Worm (Caenorhabditis elegans) whole organism, L4 larva: ENCODE measurements around the gene ssq-4.
"Not testable (repeated sequence)": the region's sequence is repeated elsewhere in the genome, so short reads cannot be mapped to it uniquely, and the experiment has no call there.

Source experiments
- F26F4.8 ChIP-seq: fragments of 200-800 bp; sonication (Bioruptor generic); conservative IDR thresholded peaks from 2 replicates; pipeline ENCODE4 v1.3.6; 2022; ENCODE audit warnings: missing genetic modification characterization, missing compliant biosample characterization
- F44E2.7 ChIP-seq: fragments of 200-800 bp; sonication (Bioruptor generic); IDR thresholded peaks from 2 replicates; pipeline ENCODE4 v2.1.2; 2022; ENCODE audit warnings: missing genetic modification characterization, missing compliant biosample characterization
- F49E8.2 ChIP-seq: sonication (generic microtip); optimal IDR thresholded peaks from 2 replicates; lab custom pipeline; 2016; ENCODE audit warnings: missing compliant biosample characterization, mild to moderate bottlenecking, missing genetic modification characterization, borderline replicate concordance
- T26A8.4 ChIP-seq: fragments of 200-800 bp; sonication (Bioruptor generic); IDR thresholded peaks from 2 replicates; pipeline ENCODE4 v1.3.6; 2022; ENCODE audit warnings: missing genetic modification characterization, missing compliant biosample characterization
- Y105C5A.15 ChIP-seq: fragments of 200-800 bp; sonication (Bioruptor generic); IDR thresholded peaks from 2 replicates; pipeline ENCODE4 v1.3.6; 2022; ENCODE audit warnings: missing genetic modification characterization, missing compliant biosample characterization
- Y48G9A.11 ChIP-seq: fragments of 200-800 bp; sonication (Bioruptor generic); IDR thresholded peaks from 2 replicates; pipeline ENCODE4 v1.3.6; 2022; ENCODE audit warnings: missing genetic modification reagents, missing genetic modification characterization, missing compliant biosample characterization
- Y5F2A.4 ChIP-seq: fragments of 200-800 bp; sonication (Bioruptor generic); optimal IDR thresholded peaks from 2 replicates; lab custom pipeline; 2018; ENCODE audit warnings: mild to moderate bottlenecking, missing genetic modification characterization, missing compliant biosample characterization
- aly-2 ChIP-seq: sonication (generic microtip); optimal IDR thresholded peaks from 2 replicates; lab custom pipeline; 2018; ENCODE audit warnings: missing biosample characterization, missing genetic modification characterization
- ceh-28 ChIP-seq: fragments of 150-350 bp; optimal IDR thresholded peaks from 2 replicates; lab custom pipeline; 2014; ENCODE audit warnings: missing biosample characterization, missing genetic modification reagents, missing genetic modification characterization
- ceh-62 ChIP-seq: sonication (generic microtip); optimal IDR thresholded peaks from 2 replicates; lab custom pipeline; 2017; ENCODE audit warnings: missing biosample characterization, missing genetic modification characterization
- ceh-82 ChIP-seq: sonication (generic microtip); optimal IDR thresholded peaks from 2 replicates; lab custom pipeline; 2017; ENCODE audit warnings: missing biosample characterization, missing genetic modification characterization
- dmd-6 ChIP-seq: fragments of 200-800 bp; sonication (Bioruptor generic); IDR thresholded peaks from 2 replicates; pipeline ENCODE4 v1.3.6; 2022; ENCODE audit warnings: missing genetic modification reagents, missing genetic modification characterization, missing compliant biosample characterization
- duxl-1 ChIP-seq: sonication (generic microtip); optimal IDR thresholded peaks from 2 replicates; lab custom pipeline; 2016; ENCODE audit warnings: mild to moderate bottlenecking, missing genetic modification characterization, moderate library complexity, missing compliant biosample characterization; ENCODE audit not compliant: poor library complexity
- dve-1 ChIP-seq: sonication (generic microtip); optimal IDR thresholded peaks from 2 replicates; lab custom pipeline; 2017; ENCODE audit warnings: antibody characterized with exemption, mild to moderate bottlenecking, missing genetic modification characterization, missing compliant biosample characterization; ENCODE audit not compliant: insufficient read depth
- gei-8 ChIP-seq: fragments of 200-800 bp; sonication (Bioruptor generic); optimal IDR thresholded peaks from 2 replicates; lab custom pipeline; 2018; ENCODE audit warnings: mild to moderate bottlenecking, missing genetic modification characterization, missing compliant biosample characterization
- hlh-11 ChIP-seq: fragments of 200-800 bp; sonication (Bioruptor generic); optimal IDR thresholded peaks from 2 replicates; lab custom pipeline; 2018; ENCODE audit warnings: mild to moderate bottlenecking, missing genetic modification characterization, missing compliant biosample characterization
- hlh-30 ChIP-seq: sonication (generic microtip); optimal IDR thresholded peaks from 2 replicates; lab custom pipeline; 2017; ENCODE audit warnings: antibody characterized with exemption, mild to moderate bottlenecking, missing genetic modification characterization, missing compliant biosample characterization; ENCODE audit not compliant: insufficient read depth
- lim-7 ChIP-seq: fragments of 200-800 bp; sonication (Bioruptor generic); IDR thresholded peaks from 2 replicates; pipeline ENCODE4 v1.3.6; 2022; ENCODE audit warnings: missing genetic modification characterization, missing compliant biosample characterization
- lin-1 ChIP-seq: fragments of 200-800 bp; sonication (Bioruptor generic); IDR thresholded peaks from 2 replicates; pipeline ENCODE4 v1.3.6; 2022; ENCODE audit warnings: missing genetic modification reagents, missing genetic modification characterization, missing compliant biosample characterization
- lin-13 ChIP-seq: fragments of 150-350 bp; optimal IDR thresholded peaks from 2 replicates; lab custom pipeline; 2014; ENCODE audit warnings: missing biosample characterization, missing genetic modification reagents, missing genetic modification characterization
- lin-15B ChIP-seq: fragments of 150-350 bp; sonication (generic microtip); optimal IDR thresholded peaks from 3 replicates; lab custom pipeline; 2014; ENCODE audit warnings: missing biosample characterization, missing genetic modification characterization
- lin-29 ChIP-seq: fragments of 200-800 bp; sonication (Bioruptor generic); IDR thresholded peaks from 2 replicates; pipeline ENCODE4 v1.3.6; 2022; ENCODE audit warnings: missing genetic modification reagents, missing genetic modification characterization, missing compliant biosample characterization
- lin-38 ChIP-seq: fragments of 200-800 bp; sonication (Bioruptor generic); IDR thresholded peaks from 2 replicates; pipeline ENCODE4 v1.3.6; 2022; ENCODE audit warnings: missing genetic modification reagents, missing genetic modification characterization, missing compliant biosample characterization
- lin-39 ChIP-seq: fragments of 150-350 bp; optimal IDR thresholded peaks from 2 replicates; lab custom pipeline; 2014; ENCODE audit warnings: missing biosample characterization, missing genetic modification reagents, missing genetic modification characterization
- lir-3 ChIP-seq: sonication (generic microtip); optimal IDR thresholded peaks from 2 replicates; lab custom pipeline; 2016; ENCODE audit warnings: mild to moderate bottlenecking, missing genetic modification characterization, missing compliant biosample characterization
- mdl-1 ChIP-seq, 2 experiments: fragments of 150-350 bp in 1 of 2; sonication (generic microtip) in 1 of 2; optimal IDR thresholded peaks; 2 replicates each; lab custom pipeline; 2014 to 2017; ENCODE audit warnings: missing biosample characterization in 2 of 2, missing genetic modification characterization in 2 of 2
- mdt-29 ChIP-seq: fragments of 200-800 bp; sonication (Bioruptor generic); IDR thresholded peaks from 2 replicates; pipeline ENCODE4 v1.3.6; 2022; ENCODE audit warnings: missing genetic modification reagents, missing genetic modification characterization, missing compliant biosample characterization
- mep-1 ChIP-seq: fragments of 150-350 bp; sonication (generic microtip); optimal IDR thresholded peaks from 3 replicates; lab custom pipeline; 2014; ENCODE audit warnings: missing biosample characterization, missing genetic modification characterization
- mes-2 ChIP-seq: sonication (generic microtip); optimal IDR thresholded peaks from 2 replicates; lab custom pipeline; 2016; ENCODE audit warnings: missing genotype, mild to moderate bottlenecking, missing genetic modification characterization, missing compliant biosample characterization; ENCODE audit not compliant: poor library complexity, severe bottlenecking
- nhr-102 ChIP-seq: sonication (generic microtip); optimal IDR thresholded peaks from 2 replicates; lab custom pipeline; 2016; ENCODE audit warnings: mild to moderate bottlenecking, missing genetic modification characterization, moderate library complexity, missing compliant biosample characterization
- nhr-28 ChIP-seq: fragments of 150-350 bp; optimal IDR thresholded peaks from 2 replicates; lab custom pipeline; 2014; ENCODE audit warnings: missing biosample characterization, missing genetic modification characterization
- nhr-48 ChIP-seq: sonication (generic microtip); optimal IDR thresholded peaks from 2 replicates; lab custom pipeline; 2016; ENCODE audit warnings: mild to moderate bottlenecking, missing genetic modification characterization, missing compliant biosample characterization
- nhr-6 ChIP-seq: fragments of 150-350 bp; optimal IDR thresholded peaks from 2 replicates; lab custom pipeline; 2014; ENCODE audit warnings: missing biosample characterization, missing genetic modification characterization
- php-3 ChIP-seq: fragments of 200-800 bp; sonication (Bioruptor generic); IDR thresholded peaks from 2 replicates; pipeline ENCODE4 v1.3.6; 2022; ENCODE audit warnings: missing genetic modification reagents, missing genetic modification characterization, missing compliant biosample characterization
- pqm-1 ChIP-seq: sonication (generic microtip); optimal IDR thresholded peaks from 2 replicates; lab custom pipeline; 2017; ENCODE audit warnings: missing biosample characterization, missing genetic modification characterization
- rbr-2 ChIP-seq: sonication (generic microtip); optimal IDR thresholded peaks from 2 replicates; lab custom pipeline; 2016; ENCODE audit warnings: missing genotype, missing genetic modification characterization, missing compliant biosample characterization
- snpc-1.2 ChIP-seq: fragments of 200-800 bp; sonication (Bioruptor generic); IDR thresholded peaks from 2 replicates; pipeline ENCODE4 v1.3.6; 2022; ENCODE audit warnings: missing genetic modification reagents, missing genetic modification characterization, missing compliant biosample characterization
- snpc-4 ChIP-seq: fragments of 150-350 bp; optimal IDR thresholded peaks from 2 replicates; lab custom pipeline; 2014; ENCODE audit warnings: missing biosample characterization, missing genetic modification characterization
- spr-3 ChIP-seq: fragments of 200-800 bp; sonication (Bioruptor generic); optimal IDR thresholded peaks from 2 replicates; lab custom pipeline; 2018; ENCODE audit warnings: mild to moderate bottlenecking, missing genetic modification characterization, missing compliant biosample characterization
- unc-130 ChIP-seq: sonication (generic microtip); optimal IDR thresholded peaks from 2 replicates; lab custom pipeline; 2016; ENCODE audit warnings: missing genetic modification reagents, missing genetic modification characterization, missing compliant biosample characterization
- unc-39 ChIP-seq: sonication (generic microtip); optimal IDR thresholded peaks from 2 replicates; lab custom pipeline; 2017; ENCODE audit warnings: missing biosample characterization, missing genetic modification characterization
- unc-62 ChIP-seq, 3 experiments: fragments of 150-350 bp in 1 of 3; sonication (generic microtip); optimal IDR thresholded peaks in 2 of 3; peaks in 1 of 3; 1 replicate in 1 of 3; 2 replicates in 2 of 3; lab custom pipeline; 2014 to 2017; ENCODE audit warnings: missing biosample characterization in 3 of 3, missing genetic modification characterization in 3 of 3, missing genetic modification reagents in 3 of 3, missing genotype in 1 of 3
- vab-7 ChIP-seq: fragments of 200-800 bp; sonication (Bioruptor generic); IDR thresholded peaks from 2 replicates; pipeline ENCODE4 v1.3.6; 2022; ENCODE audit warnings: missing genetic modification reagents, missing genetic modification characterization, missing compliant biosample characterization
- zfp-2 ChIP-seq: sonication (generic microtip); optimal IDR thresholded peaks from 2 replicates; lab custom pipeline; 2016; ENCODE audit warnings: mild to moderate bottlenecking, missing genetic modification characterization, missing compliant biosample characterization
- ztf-11 ChIP-seq: fragments of 150-350 bp; optimal IDR thresholded peaks from 2 replicates; lab custom pipeline; 2014; ENCODE audit warnings: missing biosample characterization, missing genetic modification characterization

Gene ssq-4

DNA sequence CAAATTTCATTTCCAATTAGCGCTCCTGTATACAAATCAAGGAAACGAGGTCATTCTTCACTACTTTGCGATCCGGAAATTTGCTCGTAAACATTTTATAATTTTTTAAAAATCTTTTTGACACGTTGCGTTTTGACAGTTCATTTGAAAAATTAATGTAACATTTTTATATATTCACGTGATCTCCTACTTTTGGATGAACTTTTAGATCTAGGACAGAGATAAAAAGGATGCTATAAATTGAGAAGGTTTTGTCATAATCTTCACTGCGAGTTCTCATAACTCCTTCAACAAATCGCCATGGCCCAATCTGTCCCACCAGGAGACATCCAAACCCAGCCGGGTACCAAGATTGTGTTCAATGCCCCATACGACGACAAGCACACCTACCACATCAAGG lies 46.0 kb downstream of the ssq-4 start, which contains the start of gene msp-57:
Gene msp-57 (plus strand): TSS at position 301 of the 400 bp plus-strand sequence.
- TF ChIP-seq lin-13 (GFP tag; lab: Kevin White, UChicago); nhr-28 (tag; lab: Kevin White, UChicago); ztf-11: not testable (repeated sequence)
- TF ChIP-seq, all 104 proteins: peak for 0; not testable (repeated sequence) for 104

DNA sequence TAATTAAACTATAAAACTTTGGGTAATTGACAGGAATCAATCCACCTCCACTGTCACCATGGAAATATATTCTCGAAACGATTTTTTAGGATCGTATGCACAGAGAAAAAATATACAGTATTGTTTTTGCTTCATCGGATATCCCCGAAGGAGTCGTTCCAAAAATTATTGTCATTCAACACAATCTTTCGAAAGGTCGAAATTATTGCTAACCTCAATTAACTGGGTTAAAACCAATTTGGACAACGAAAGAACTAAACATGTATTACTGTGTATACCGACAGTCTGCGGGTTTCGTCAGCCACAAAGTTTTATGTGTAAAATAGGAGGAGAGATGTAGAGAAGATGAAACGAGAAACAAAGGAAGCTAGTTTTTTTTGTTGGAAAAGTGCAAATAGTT lies 47.0 kb downstream of the ssq-4 start:
- no peak for TF ChIP-seq gei-8 (GFP tag; lab: Kevin White, UChicago)
- peak; percentile 47 for TF ChIP-seq T26A8.4 (GFP tag; lab: Robert Waterston, UW)
- TF ChIP-seq unc-130 (GFP tag; lab: Kevin White, UChicago) = peak; percentile 29
- TF ChIP-seq unc-39 (tag; lab: Kevin White, UChicago) = no peak
- TF ChIP-seq duxl-1 (tag; lab: Kevin White, UChicago) = no peak
- no peak for TF ChIP-seq vab-7 (GFP tag; lab: Robert Waterston, UW)
- no peak for TF ChIP-seq ceh-28 (tag; lab: Kevin White, UChicago)
- no peak for TF ChIP-seq rbr-2 (tag; lab: Kevin White, UChicago)
- TF ChIP-seq Y48G9A.11 (GFP tag; lab: Robert Waterston, UW) = 0 out of 2 replicates have a peak, but pooled peaks have one; percentile 16
- peak; percentile 80 for TF ChIP-seq snpc-4 (tag; lab: Kevin White, UChicago)
- no peak for TF ChIP-seq lir-3
- TF ChIP-seq F44E2.7 (GFP tag; lab: Robert Waterston, UW) = no peak
- TF ChIP-seq lim-7 (GFP tag; lab: Robert Waterston, UW) = no peak
- peak; percentile 36; the same call in 1 of the 2 replicates for TF ChIP-seq lin-38 (GFP tag; lab: Robert Waterston, UW)
- no peak for TF ChIP-seq F26F4.8 (GFP tag; lab: Robert Waterston, UW)
- no peak for TF ChIP-seq lin-15B (tag; lab: Kevin White, UChicago)
- TF ChIP-seq mep-1 (tag; lab: Kevin White, UChicago) = no peak
- no peak for TF ChIP-seq zfp-2
- no peak for TF ChIP-seq nhr-28 (tag; lab: Kevin White, UChicago)
- TF ChIP-seq nhr-6 = no peak
- TF ChIP-seq mes-2 (tag; lab: Kevin White, UChicago) = peak; percentile 43
- no peak for TF ChIP-seq hlh-30 (tag; lab: Kevin White, UChicago)
- no peak for TF ChIP-seq ceh-62 (tag; lab: Kevin White, UChicago)
- peak; percentile 63; the same call in 1 of the 2 replicates for TF ChIP-seq mdt-29
- TF ChIP-seq lin-39 (tag; lab: Kevin White, UChicago) = no peak
- TF ChIP-seq aly-2 = no peak
- no peak for TF ChIP-seq mdl-1 (tag; optimal IDR thresholded peaks at IDR 0.05; lab: Kevin White, UChicago)
- TF ChIP-seq snpc-1.2 (GFP tag; lab: Robert Waterston, UW) = peak; percentile 97
- TF ChIP-seq hlh-11 (tag; lab: Kevin White, UChicago) = peak; percentile 5
- TF ChIP-seq lin-13 (GFP tag; lab: Kevin White, UChicago) = no peak
- TF ChIP-seq lin-29 (GFP tag; lab: Robert Waterston, UW) = no peak
- TF ChIP-seq F49E8.2 (tag; lab: Kevin White, UChicago) = peak; percentile 1
- peak; percentile 25 for TF ChIP-seq dve-1 (tag; lab: Kevin White, UChicago)
- TF ChIP-seq Y105C5A.15 (GFP tag; lab: Robert Waterston, UW) = 0 out of 2 replicates have a peak, but pooled peaks have one; percentile 35
- no peak for TF ChIP-seq dmd-6 (GFP tag; lab: Robert Waterston, UW)
- TF ChIP-seq spr-3 (GFP tag; lab: Kevin White, UChicago) = no peak
- no peak for TF ChIP-seq ceh-82 (tag; lab: Kevin White, UChicago)
- no peak for TF ChIP-seq php-3 (GFP tag; lab: Robert Waterston, UW)
- no peak for TF ChIP-seq lin-1 (GFP tag; lab: Robert Waterston, UW)
- TF ChIP-seq pqm-1 = no peak
- TF ChIP-seq Y5F2A.4 (GFP tag; lab: Kevin White, UChicago) = no peak
- no peak for TF ChIP-seq nhr-48 (tag; lab: Kevin White, UChicago)
- TF ChIP-seq nhr-102 (tag; lab: Kevin White, UChicago) = peak; percentile 50
- no peak for TF ChIP-seq unc-62 (GFP tag; optimal IDR thresholded peaks at IDR 0.05 in 1 of 2; lab: Kevin White, UChicago)
- TF ChIP-seq unc-62 (tag; optimal IDR thresholded peaks at IDR 0.05; lab: Kevin White, UChicago) = no peak
